Fruit fly (Drosophila melanogaster) S2 (cell line): Measurements from ENCODE around the gene CG42762.

Experiments used
- CG8478 ChIP-seq: fragments of >200 bp; optimal IDR thresholded peaks from 2 replicates; lab custom pipeline; 2018
- CTCF ChIP-seq, 2 experiments: fragments of >200 bp; optimal IDR thresholded peaks; 2 replicates each; lab custom pipeline; 2018

DNA sequence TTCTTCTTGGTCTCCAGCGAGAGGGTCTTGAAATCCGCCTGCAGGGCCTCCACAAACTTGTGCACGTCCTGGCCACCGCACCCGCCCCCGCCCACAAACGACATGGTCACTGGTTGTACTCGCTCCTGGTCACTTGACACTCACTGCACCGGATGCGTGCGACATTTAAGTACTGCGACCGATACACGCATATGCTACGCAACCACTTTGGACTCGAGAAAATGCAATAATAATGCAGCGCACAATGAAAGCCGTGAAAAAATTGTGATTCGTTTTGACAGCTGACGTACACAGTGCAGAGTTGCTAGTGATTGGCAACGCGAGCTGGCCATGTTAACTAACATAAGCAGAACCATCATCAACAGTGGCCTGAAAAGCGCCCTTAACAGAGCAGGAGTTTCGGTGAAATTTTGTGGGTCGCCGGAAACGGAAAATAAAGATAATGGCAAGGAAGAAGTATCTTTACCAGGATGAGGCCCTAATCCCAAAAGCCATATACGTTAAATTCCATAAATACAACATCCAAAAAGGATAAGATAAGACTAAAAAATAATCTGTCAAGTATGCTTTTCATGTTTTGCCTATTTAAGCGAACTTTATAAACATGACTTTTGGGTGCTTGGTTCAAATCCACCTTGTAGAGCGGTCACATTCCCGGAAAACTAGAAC lies 20.0 kb downstream of the CG42762 start, which contains the start of the genes mon2 and CG8673:
- TF ChIP-seq CG8478 (lab: Kevin White, UChicago) (no peak), CTCF (optimal IDR thresholded peaks at IDR 0.05; lab: Kevin White, UChicago) (no peak)
